Worm (Caenorhabditis elegans): Measurements from ENCODE around the gene cdkl-1.

The cdkl-1 gene

ce11 chrV:11113041-11113574, 14.4 kb downstream of the cdkl-1 start, which contains the start of gene erfa-3 (continued):
- no peak for TF ChIP-seq sdz-12 (GFP tag; optimal IDR thresholded peaks at IDR 0.05)
- no peak for TF ChIP-seq ztf-11 (tag; optimal IDR thresholded peaks at IDR 0.05)
- TF ChIP-seq nhr-6 (tag; optimal IDR thresholded peaks at IDR 0.05) = peak; percentile 31
- no peak for TF ChIP-seq Y75B8A.6 (GFP tag; IDR thresholded peaks at IDR 0.05)
- peak; percentile 54 for TF ChIP-seq nhr-102 (tag; optimal IDR thresholded peaks at IDR 0.05)
- TF ChIP-seq Y5F2A.4 (GFP tag; optimal IDR thresholded peaks at IDR 0.05) = no peak
- TF ChIP-seq aha-1 (tag) = peak; percentile 31
- TF ChIP-seq hlh-11 (tag; optimal IDR thresholded peaks at IDR 0.05) = peak; percentile 53
- peak; percentile 69 for TF ChIP-seq lin-38 (GFP tag; IDR thresholded peaks at IDR 0.05)
- TF ChIP-seq spr-1 (tag; optimal IDR thresholded peaks at IDR 0.05) = peak; percentile 43
- TF ChIP-seq mxl-3 (GFP tag; optimal IDR thresholded peaks at IDR 0.05) = peak; percentile 49
- TF ChIP-seq nhr-77 (tag; optimal IDR thresholded peaks at IDR 0.05) = no peak
- TF ChIP-seq nhr-25 (tag; optimal IDR thresholded peaks at IDR 0.05; ENCODE audit: borderline replicate concordance, insufficient read depth) = peak; percentile 2
- peak; percentile 70 for TF ChIP-seq hmg-1.1 (GFP tag; IDR thresholded peaks at IDR 0.05)
- TF ChIP-seq ceh-28 (tag; optimal IDR thresholded peaks at IDR 0.05) = no peak
- TF ChIP-seq unc-39 (tag; optimal IDR thresholded peaks at IDR 0.05) = no peak
- peak in 1 of 2 experiments; percentile 34 for TF ChIP-seq unc-62 (GFP tag; optimal IDR thresholded peaks at IDR 0.05 in 1 of 2)
- no peak for TF ChIP-seq unc-62 (tag; optimal IDR thresholded peaks at IDR 0.05)
- peak; percentile 95 for TF ChIP-seq mes-2 (tag; optimal IDR thresholded peaks at IDR 0.05; ENCODE audit: poor library complexity, severe bottlenecking)
- TF ChIP-seq hlh-30 (tag; optimal IDR thresholded peaks at IDR 0.05; ENCODE audit: insufficient read depth) = peak; percentile 74
- TF ChIP-seq dve-1 (tag; optimal IDR thresholded peaks at IDR 0.05; ENCODE audit: insufficient read depth) = peak; percentile 77

ce11 chrV:11113607-11114006, 14.9 kb downstream of the cdkl-1 start, which contains the start of gene math-33:
Gene math-33, plus strand, starts transcription at chrV:11113907.
- TF ChIP-seq sdz-12 (GFP tag; optimal IDR thresholded peaks at IDR 0.05) (no peak), gei-8 (GFP tag; optimal IDR thresholded peaks at IDR 0.05) (no peak), pha-4 (GFP tag; IDR thresholded peaks at IDR 0.05) (no peak), pha-4 (tag; optimal IDR thresholded peaks at IDR 0.05) (no peak), dmd-9 (GFP tag; IDR thresholded peaks at IDR 0.05) (no peak), ceh-44 (GFP tag; IDR thresholded peaks at IDR 0.05) (no peak)

ce11 chrV:11118179-11118725, 19.6 kb downstream of the cdkl-1 start:
- TF ChIP-seq zfp-3 (GFP tag; conservative IDR thresholded peaks at IDR 0.05) (peak; percentile 78; the same call in 1 of the 2 replicates), nhr-11 (tag; optimal IDR thresholded peaks at IDR 0.05) (no peak), dve-1 (tag; optimal IDR thresholded peaks at IDR 0.05; ENCODE audit: insufficient read depth) (peak; percentile 5), snpc-4 (tag; optimal IDR thresholded peaks at IDR 0.05) (no peak), nhr-25 (tag; optimal IDR thresholded peaks at IDR 0.05; ENCODE audit: borderline replicate concordance, insufficient read depth) (peak; percentile 14), T20F7.1 (GFP tag; optimal IDR thresholded peaks at IDR 0.05) (peak; percentile 32), lin-38 (GFP tag; IDR thresholded peaks at IDR 0.05) (peak; percentile 35; the same call in 1 of the 2 replicates), aha-1 (tag) (peak; percentile 84), tra-1 (GFP tag; IDR thresholded peaks at IDR 0.05) (0 out of 2 replicates have a peak, but pooled peaks have one; percentile 10), daf-16 (GFP tag; optimal IDR thresholded peaks at IDR 0.05) (peak in 1 of 2 experiments; percentile 14), daf-16 (tag; optimal IDR thresholded peaks at IDR 0.05) (peak; percentile 28), lsy-2 (tag; optimal IDR thresholded peaks at IDR 0.05) (peak in 1 of 2 experiments; percentile 17), nhr-77 (tag; optimal IDR thresholded peaks at IDR 0.05) (peak; percentile 31), ceh-28 (tag; optimal IDR thresholded peaks at IDR 0.05) (no peak), mes-2 (tag; optimal IDR thresholded peaks at IDR 0.05; ENCODE audit: poor library complexity, severe bottlenecking) (peak; percentile 23), T26A8.4 (GFP tag; IDR thresholded peaks at IDR 0.05) (0 out of 2 replicates have a peak, but pooled peaks have one; percentile 42)
